Fruit fly (Drosophila melanogaster) whole organism, prepupa: ENCODE results near the gene Ifrd1.

Source experiments
- Blimp-1 ChIP-seq: fragments of 200-800 bp; sonication (Bioruptor generic); optimal IDR thresholded peaks from 3 replicates; lab custom pipeline; 2017; ENCODE audit warnings: missing biosample characterization, missing genetic modification characterization, mild to moderate bottlenecking, moderate library complexity, missing genetic modification reagents
- CG10631 ChIP-seq: fragments of 200-800 bp; sonication (Bioruptor generic); optimal IDR thresholded peaks from 2 replicates; lab custom pipeline; 2016; ENCODE audit warnings: missing biosample characterization, missing genetic modification characterization
- CG11294 ChIP-seq: fragments of 200-800 bp; sonication (Bioruptor generic); IDR thresholded peaks from 2 replicates; pipeline ENCODE4 v1.3.6; 2022; ENCODE audit warnings: missing biosample characterization, missing genetic modification characterization
- CG11902 ChIP-seq: fragments of 200-800 bp; sonication (Bioruptor generic); optimal IDR thresholded peaks from 3 replicates; lab custom pipeline; 2016; ENCODE audit warnings: missing biosample characterization, missing genetic modification characterization
- CG1621 ChIP-seq: fragments of 200-800 bp; sonication (Bioruptor generic); optimal IDR thresholded peaks from 3 replicates; lab custom pipeline; 2018; ENCODE audit warnings: missing biosample characterization, mild to moderate bottlenecking, missing genetic modification characterization
- CG3032 ChIP-seq: fragments of 200-800 bp; optimal IDR thresholded peaks from 2 replicates; lab custom pipeline; 2019; ENCODE audit warnings: missing biosample characterization, mild to moderate bottlenecking, missing genetic modification characterization, moderate library complexity
- CG31627 ChIP-seq: fragments of 200-800 bp; sonication (Bioruptor generic); optimal IDR thresholded peaks from 3 replicates; lab custom pipeline; 2016; ENCODE audit warnings: missing biosample characterization, missing genetic modification characterization
- CG32006 ChIP-seq: fragments of 200-800 bp; sonication (Bioruptor generic); optimal IDR thresholded peaks from 3 replicates; lab custom pipeline; 2017; ENCODE audit warnings: missing biosample characterization, mild to moderate bottlenecking, missing genetic modification characterization
- CG34406 ChIP-seq: fragments of 200-800 bp; sonication (Bioruptor generic); optimal IDR thresholded peaks from 3 replicates; lab custom pipeline; 2016; ENCODE audit warnings: missing biosample characterization, missing genetic modification characterization
- CG3919 ChIP-seq: fragments of 200-800 bp; sonication (Bioruptor generic); optimal IDR thresholded peaks from 3 replicates; lab custom pipeline; 2016; ENCODE audit warnings: missing biosample characterization, missing genetic modification characterization
- CG4318 ChIP-seq: fragments of 200-800 bp; sonication (Bioruptor generic); optimal IDR thresholded peaks from 3 replicates; lab custom pipeline; 2017; ENCODE audit warnings: missing biosample characterization, mild to moderate bottlenecking, missing genetic modification characterization
- CG6163 ChIP-seq: fragments of 200-800 bp; sonication (Bioruptor generic); IDR thresholded peaks from 3 replicates; pipeline ENCODE4 v1.3.6; 2022; ENCODE audit warnings: missing biosample characterization, missing genetic modification characterization
- CG6276 ChIP-seq: fragments of 200-800 bp; sonication (Bioruptor generic); optimal IDR thresholded peaks from 2 replicates; lab custom pipeline; 2017; ENCODE audit warnings: missing biosample characterization, mild to moderate bottlenecking, missing genetic modification characterization
- CG6792 ChIP-seq: fragments of 200-800 bp; sonication (Bioruptor generic); optimal IDR thresholded peaks from 3 replicates; lab custom pipeline; 2016; ENCODE audit warnings: missing biosample characterization, missing genetic modification characterization
- CG6808 ChIP-seq: fragments of 200-800 bp; sonication (Bioruptor generic); optimal IDR thresholded peaks from 3 replicates; lab custom pipeline; 2017; ENCODE audit warnings: missing biosample characterization, missing genetic modification characterization, mild to moderate bottlenecking, moderate library complexity, missing genetic modification reagents
- CG6854 ChIP-seq: fragments of 200-800 bp; sonication (Bioruptor generic); optimal IDR thresholded peaks from 2 replicates; lab custom pipeline; 2017; ENCODE audit warnings: missing biosample characterization, mild to moderate bottlenecking, missing genetic modification characterization
- CG7368 ChIP-seq: fragments of 200-800 bp; sonication (Bioruptor generic); optimal IDR thresholded peaks from 3 replicates; lab custom pipeline; 2016; ENCODE audit warnings: missing biosample characterization, missing genetic modification characterization
- CG8119 ChIP-seq: fragments of 200-800 bp; sonication (Bioruptor generic); IDR thresholded peaks from 3 replicates; pipeline ENCODE4 v1.3.6; 2022; ENCODE audit warnings: missing biosample characterization, missing genetic modification characterization
- CG8319 ChIP-seq: fragments of 200-800 bp; sonication (Bioruptor generic); optimal IDR thresholded peaks from 3 replicates; lab custom pipeline; 2016; ENCODE audit warnings: missing biosample characterization, missing genetic modification characterization
- CG8632 ChIP-seq: fragments of 200-800 bp; sonication (Bioruptor generic); optimal IDR thresholded peaks from 3 replicates; lab custom pipeline; 2016; ENCODE audit warnings: missing biosample characterization, missing genetic modification characterization
- CG9139 ChIP-seq: fragments of 200-800 bp; sonication (Bioruptor generic); optimal IDR thresholded peaks from 3 replicates; lab custom pipeline; 2017; ENCODE audit warnings: missing biosample characterization, mild to moderate bottlenecking, missing genetic modification characterization
- Eip75B ChIP-seq: fragments of 200-800 bp; sonication (Bioruptor generic); optimal IDR thresholded peaks from 3 replicates; lab custom pipeline; 2016; ENCODE audit warnings: missing biosample characterization, missing genetic modification characterization
- Eip78C ChIP-seq: fragments of 200-800 bp; sonication (Bioruptor generic); peaks from one replicate; lab custom pipeline; 2016; ENCODE audit warnings: missing biosample characterization, missing genetic modification characterization
- Ets21C ChIP-seq: fragments of 200-800 bp; sonication (Bioruptor generic); optimal IDR thresholded peaks from 3 replicates; lab custom pipeline; 2016; ENCODE audit warnings: missing biosample characterization, missing genetic modification characterization
- Ets96B ChIP-seq: fragments of 200-800 bp; optimal IDR thresholded peaks from 2 replicates; lab custom pipeline; 2019; ENCODE audit warnings: missing biosample characterization, mild to moderate bottlenecking, missing genetic modification characterization, moderate library complexity
- Gug ChIP-seq: fragments of 200-800 bp; sonication (Bioruptor generic); IDR thresholded peaks from 2 replicates; pipeline ENCODE4 v1.3.6; 2022; ENCODE audit warnings: missing biosample characterization, missing genetic modification characterization
- Hr38 ChIP-seq: sonication (Bioruptor generic); optimal IDR thresholded peaks from 2 replicates; lab custom pipeline; 2016; ENCODE audit warnings: missing biosample characterization, missing genetic modification characterization
- Hr39 ChIP-seq: fragments of 200-800 bp; sonication (Bioruptor generic); optimal IDR thresholded peaks from 2 replicates; lab custom pipeline; 2016; ENCODE audit warnings: missing biosample characterization, missing genetic modification characterization
- Hr4 ChIP-seq: fragments of 200-800 bp; sonication (Bioruptor generic); optimal IDR thresholded peaks from 3 replicates; lab custom pipeline; 2016; ENCODE audit warnings: missing biosample characterization, missing genetic modification characterization
- Lpt ChIP-seq: fragments of 200-800 bp; sonication (Bioruptor generic); optimal IDR thresholded peaks from 3 replicates; lab custom pipeline; 2016; ENCODE audit warnings: missing biosample characterization, missing genetic modification characterization
- Met ChIP-seq: fragments of 200-800 bp; sonication (Bioruptor generic); optimal IDR thresholded peaks from 3 replicates; lab custom pipeline; 2016; ENCODE audit warnings: missing biosample characterization, missing genetic modification characterization
- Sox102F ChIP-seq: fragments of 200-800 bp; sonication (Bioruptor generic); optimal IDR thresholded peaks from 2 replicates; lab custom pipeline; 2016; ENCODE audit warnings: missing biosample characterization, mild to moderate bottlenecking, missing genetic modification characterization
- Sox14 ChIP-seq: fragments of 200-800 bp; sonication (Bioruptor generic); optimal IDR thresholded peaks from 3 replicates; lab custom pipeline; 2016; ENCODE audit warnings: missing biosample characterization, missing genetic modification characterization
- Sox15 ChIP-seq: fragments of 200-800 bp; sonication (Bioruptor generic); optimal IDR thresholded peaks from 3 replicates; lab custom pipeline; 2016; ENCODE audit warnings: missing biosample characterization, missing genetic modification characterization
- achi ChIP-seq: fragments of 200-800 bp; sonication (Bioruptor generic); optimal IDR thresholded peaks from 3 replicates; lab custom pipeline; 2016; ENCODE audit warnings: missing biosample characterization, missing genetic modification characterization
- acj6 ChIP-seq: fragments of 200-800 bp; sonication (Bioruptor generic); optimal IDR thresholded peaks from 3 replicates; lab custom pipeline; 2016; ENCODE audit warnings: missing biosample characterization, missing genetic modification characterization
- cyc ChIP-seq: fragments of 200-800 bp; sonication (Bioruptor generic); optimal IDR thresholded peaks from 3 replicates; lab custom pipeline; 2016; ENCODE audit warnings: missing biosample characterization, missing genetic modification characterization
- dac ChIP-seq: fragments of 200-800 bp; sonication (Bioruptor generic); optimal IDR thresholded peaks from 2 replicates; lab custom pipeline; 2017; ENCODE audit warnings: missing biosample characterization, mild to moderate bottlenecking, missing genetic modification characterization
- dsx ChIP-seq: fragments of 200-800 bp; optimal IDR thresholded peaks from 3 replicates; lab custom pipeline; 2019; ENCODE audit warnings: missing biosample characterization, mild to moderate bottlenecking, missing genetic modification characterization, moderate library complexity; ENCODE audit not compliant: poor library complexity, severe bottlenecking
- eg ChIP-seq: fragments of 200-800 bp; sonication (Bioruptor generic); IDR thresholded peaks from 3 replicates; pipeline ENCODE4 v1.3.6; 2022; ENCODE audit warnings: missing biosample characterization, missing genetic modification characterization
- esn ChIP-seq: fragments of 200-800 bp; sonication (Bioruptor generic); optimal IDR thresholded peaks from 2 replicates; lab custom pipeline; 2016; ENCODE audit warnings: missing biosample characterization, mild to moderate bottlenecking, missing genetic modification characterization, moderate library complexity
- fd59A ChIP-seq: fragments of 200-800 bp; sonication (Bioruptor generic); optimal IDR thresholded peaks from 2 replicates; lab custom pipeline; 2017; ENCODE audit warnings: missing biosample characterization, mild to moderate bottlenecking, missing genetic modification characterization, missing genetic modification reagents
- fd85E ChIP-seq: fragments of 200-800 bp; sonication (Bioruptor generic); optimal IDR thresholded peaks from 3 replicates; lab custom pipeline; 2016; ENCODE audit warnings: missing biosample characterization, missing genetic modification characterization
- lz ChIP-seq: fragments of 200-800 bp; sonication (Bioruptor generic); optimal IDR thresholded peaks from 3 replicates; lab custom pipeline; 2016; ENCODE audit warnings: missing biosample characterization, missing genetic modification characterization
- net ChIP-seq: fragments of 200-800 bp; sonication (Bioruptor generic); optimal IDR thresholded peaks from 3 replicates; lab custom pipeline; 2016; ENCODE audit warnings: missing biosample characterization, missing genetic modification characterization
- pdm3 ChIP-seq: fragments of 200-800 bp; sonication (Bioruptor generic); optimal IDR thresholded peaks from 3 replicates; lab custom pipeline; 2016; ENCODE audit warnings: missing biosample characterization, missing genetic modification characterization
- salr ChIP-seq, 2 experiments: fragments of 200-800 bp; sonication (Bioruptor generic); optimal IDR thresholded peaks; 3 replicates each; lab custom pipeline; 2016 to 2018; ENCODE audit warnings: missing biosample characterization in 2 of 2, missing genetic modification characterization in 2 of 2, mild to moderate bottlenecking in 1 of 2
- spab ChIP-seq: fragments of 200-800 bp; sonication (Bioruptor generic); optimal IDR thresholded peaks from 2 replicates; lab custom pipeline; 2017; ENCODE audit warnings: missing biosample characterization, mild to moderate bottlenecking, missing genetic modification characterization, missing genetic modification reagents
- ss ChIP-seq, 2 experiments: fragments of 200-800 bp; sonication (Bioruptor generic); optimal IDR thresholded peaks; 2 replicates in 1 of 2; 3 replicates in 1 of 2; lab custom pipeline; 2017 to 2018; ENCODE audit warnings: mild to moderate bottlenecking in 2 of 2, missing biosample characterization in 2 of 2, missing genetic modification characterization in 2 of 2, moderate library complexity in 1 of 2
- svp ChIP-seq: fragments of 200-800 bp; sonication (Bioruptor generic); peaks from one replicate; lab custom pipeline; 2016; ENCODE audit warnings: missing biosample characterization, missing genetic modification characterization
- topi ChIP-seq: fragments of 200-800 bp; sonication (Bioruptor generic); optimal IDR thresholded peaks from 3 replicates; lab custom pipeline; 2016; ENCODE audit warnings: missing biosample characterization, missing genetic modification characterization
- vri ChIP-seq: fragments of 200-800 bp; sonication (Bioruptor generic); optimal IDR thresholded peaks from 3 replicates; lab custom pipeline; 2016; ENCODE audit warnings: missing biosample characterization, mild to moderate bottlenecking, missing genetic modification characterization

Ifrd1 gene

dm6 chr2L:2830341-2830800 lies 43.9 kb downstream of the Ifrd1 start:
- TF ChIP-seq CG8119 (GFP tag; lab: Robert Waterston, UW) (peak; percentile 94), Sox14 (GFP tag; lab: Kevin White, UChicago) (peak; percentile 91), CG6276 (peak; percentile 96), net (peak; percentile 94), Sox15 (GFP tag; lab: Kevin White, UChicago) (peak; percentile 88), achi (peak; percentile 94), CG6163 (GFP tag; lab: Robert Waterston, UW) (peak; percentile 81), CG31627 (peak; percentile 85), Lpt (GFP tag; lab: Kevin White, UChicago) (peak; percentile 90), lz (GFP tag; lab: Kevin White, UChicago) (peak; percentile 92), CG6792 (GFP tag; lab: Kevin White, UChicago) (peak; percentile 93), acj6 (peak; percentile 95), fd59A (GFP tag; lab: Kevin White, UChicago) (peak; percentile 97), cyc (GFP tag; lab: Kevin White, UChicago) (peak; percentile 83), eg (GFP tag; lab: Robert Waterston, UW) (peak; percentile 81), Met (GFP tag; lab: Kevin White, UChicago) (peak; percentile 91), dac (peak; percentile 90), Hr4 (GFP tag; lab: Kevin White, UChicago) (peak; percentile 93), CG34406 (GFP tag; lab: Kevin White, UChicago) (peak; percentile 93), Ets21C (GFP tag; lab: Kevin White, UChicago) (peak; percentile 71), esn (GFP tag; lab: Kevin White, UChicago) (peak; percentile 96), CG1621 (tag; lab: Kevin White, UChicago) (peak; percentile 53), CG8319 (GFP tag; lab: Kevin White, UChicago) (peak; percentile 81), CG9139 (GFP tag; lab: Kevin White, UChicago) (peak; percentile 87), salr (GFP tag; optimal IDR thresholded peaks at IDR 0.05; lab: Kevin White, UChicago) (peak; percentile 67 to 98), Hr38 (no peak), Sox102F (GFP tag; lab: Kevin White, UChicago) (peak; percentile 90), pdm3 (GFP tag; lab: Kevin White, UChicago) (peak; percentile 89), CG10631 (GFP tag; lab: Kevin White, UChicago) (peak; percentile 94), spab (GFP tag; lab: Kevin White, UChicago) (peak; percentile 97), ss (GFP tag; optimal IDR thresholded peaks at IDR 0.05; lab: Kevin White, UChicago) (peak; percentile 95 to 96), CG3032 (tag; lab: Kevin White, UChicago) (peak; percentile 95), CG6854 (GFP tag; lab: Kevin White, UChicago) (peak; percentile 84), CG3919 (peak; percentile 94), topi (GFP tag; lab: Kevin White, UChicago) (peak; percentile 91), dsx (peak; percentile 89), CG11294 (GFP tag; lab: Robert Waterston, UW) (peak; percentile 65; the same call in 1 of the 2 replicates), CG32006 (GFP tag; lab: Kevin White, UChicago) (peak; percentile 98), Eip75B (GFP tag; lab: Kevin White, UChicago) (peak; percentile 91), CG4318 (peak; percentile 95), CG6808 (peak; percentile 97), Blimp-1 (peak; percentile 71), Eip78C (peak; percentile 99), Gug (GFP tag; lab: Robert Waterston, UW) (peak; percentile 82), Ets96B (tag; lab: Kevin White, UChicago) (peak; percentile 91), CG11902 (GFP tag; lab: Kevin White, UChicago) (peak; percentile 82), CG8632 (GFP tag; lab: Kevin White, UChicago) (peak; percentile 93), vri (peak; percentile 78), fd85E (GFP tag; lab: Kevin White, UChicago) (peak; percentile 77), Hr39 (GFP tag; lab: Kevin White, UChicago) (peak; percentile 85), svp (GFP tag; lab: Kevin White, UChicago) (peak; percentile 93), CG7368 (GFP tag; lab: Kevin White, UChicago) (peak; percentile 75)
